Fruit fly (Drosophila melanogaster) whole organism, adult: Measurements from ENCODE around the gene CG5565.

ENCODE experiments used
- CG11617 ChIP-seq: fragments of 200-800 bp; sonication (Bioruptor generic); optimal IDR thresholded peaks from 2 replicates; lab custom pipeline; 2017; ENCODE audit warnings: mild to moderate bottlenecking, missing biosample characterization, missing genetic modification reagents, missing genetic modification characterization
- CG1620 ChIP-seq: fragments of 200-800 bp; sonication (Bioruptor generic); optimal IDR thresholded peaks from 2 replicates; lab custom pipeline; 2016; ENCODE audit warnings: missing biosample characterization, missing genetic modification characterization
- CG33017 ChIP-seq: fragments of 200-800 bp; sonication (Bioruptor generic); optimal IDR thresholded peaks from 2 replicates; lab custom pipeline; 2018; ENCODE audit warnings: missing biosample characterization, mild to moderate bottlenecking, missing genetic modification characterization, moderate library complexity
- Clk ChIP-seq: fragments of 200-800 bp; sonication (Bioruptor generic); optimal IDR thresholded peaks from 2 replicates; lab custom pipeline; 2017; ENCODE audit warnings: missing biosample characterization, missing genetic modification characterization
- Hr96 ChIP-seq: fragments of 200-800 bp; sonication (Bioruptor generic); optimal IDR thresholded peaks from 2 replicates; lab custom pipeline; 2016; ENCODE audit warnings: missing biosample characterization, missing genetic modification characterization
- Mnt ChIP-seq: fragments of 200-800 bp; sonication (Bioruptor generic); optimal IDR thresholded peaks from 2 replicates; lab custom pipeline; 2016; ENCODE audit warnings: missing biosample characterization, mild to moderate bottlenecking, missing genetic modification characterization
- cic ChIP-seq: fragments of 200-800 bp; sonication (Bioruptor generic); optimal IDR thresholded peaks from 2 replicates; lab custom pipeline; 2017; ENCODE audit warnings: missing biosample characterization, mild to moderate bottlenecking, missing genetic modification characterization, moderate library complexity
- ovo ChIP-seq: fragments of 200-800 bp; sonication (Bioruptor generic); optimal IDR thresholded peaks from 2 replicates; lab custom pipeline; 2016; ENCODE audit warnings: missing biosample characterization, missing genetic modification characterization
- pad ChIP-seq: fragments of 200-800 bp; sonication (Bioruptor generic); optimal IDR thresholded peaks from 3 replicates; lab custom pipeline; 2017; ENCODE audit warnings: missing biosample characterization, missing genetic modification characterization, mild to moderate bottlenecking, moderate library complexity, missing genetic modification reagents
- toe ChIP-seq: fragments of 200-800 bp; sonication (Bioruptor generic); optimal IDR thresholded peaks from 2 replicates; lab custom pipeline; 2016; ENCODE audit warnings: missing biosample characterization, missing genetic modification characterization

DNA sequence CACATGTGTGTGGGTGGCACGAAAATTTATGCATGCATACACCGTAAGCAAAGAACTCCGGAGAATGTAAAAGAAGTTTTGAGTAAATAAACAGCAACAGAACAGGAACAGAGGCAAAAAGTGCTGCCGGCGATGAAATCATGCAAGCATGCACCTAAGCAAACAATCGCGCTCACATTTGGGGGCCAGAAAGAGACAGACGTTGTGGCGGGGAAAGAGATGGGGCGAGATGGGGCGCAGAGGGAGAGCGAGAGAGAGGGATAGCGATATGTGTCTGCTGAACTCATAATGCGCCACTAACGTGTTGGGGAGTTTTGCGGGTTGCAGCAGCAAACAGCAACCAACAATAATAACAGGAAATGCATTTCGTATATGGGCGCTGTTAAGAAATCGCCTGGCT is 43.7 kb upstream of the CG5565 start:
- no peak for TF ChIP-seq CG33017
- TF ChIP-seq CG1620 (GFP tag; lab: Kevin White, UChicago): no peak
- no peak for TF ChIP-seq ovo (GFP tag; lab: Kevin White, UChicago)
- TF ChIP-seq Clk (GFP tag; lab: Kevin White, UChicago): no peak
- TF ChIP-seq Hr96 (GFP tag; lab: Kevin White, UChicago): no peak
- TF ChIP-seq toe (GFP tag; lab: Kevin White, UChicago): no peak
- no peak for TF ChIP-seq pad (GFP tag; lab: Kevin White, UChicago)
- TF ChIP-seq cic (GFP tag; lab: Kevin White, UChicago): no peak
- TF ChIP-seq Mnt (GFP tag; lab: Kevin White, UChicago): no peak
- TF ChIP-seq CG11617 (GFP tag; lab: Kevin White, UChicago): no peak
